Fruit fly (Drosophila melanogaster) whole organism, prepupa: Measurements from ENCODE around the gene CG6602.

Source experiments
- CG11294 ChIP-seq: fragments of 200-800 bp; sonication (Bioruptor generic); IDR thresholded peaks from 2 replicates; pipeline ENCODE4 v1.3.6; 2022; ENCODE audit warnings: missing biosample characterization, missing genetic modification characterization
- CG16779 ChIP-seq: fragments of 200-800 bp; sonication (Bioruptor generic); optimal IDR thresholded peaks from 3 replicates; lab custom pipeline; 2017; ENCODE audit warnings: missing biosample characterization, mild to moderate bottlenecking, missing genetic modification characterization
- Hr39 ChIP-seq: fragments of 200-800 bp; sonication (Bioruptor generic); optimal IDR thresholded peaks from 2 replicates; lab custom pipeline; 2016; ENCODE audit warnings: missing biosample characterization, missing genetic modification characterization
- Sox15 ChIP-seq: fragments of 200-800 bp; sonication (Bioruptor generic); optimal IDR thresholded peaks from 3 replicates; lab custom pipeline; 2016; ENCODE audit warnings: missing biosample characterization, missing genetic modification characterization
- fd85E ChIP-seq: fragments of 200-800 bp; sonication (Bioruptor generic); optimal IDR thresholded peaks from 3 replicates; lab custom pipeline; 2016; ENCODE audit warnings: missing biosample characterization, missing genetic modification characterization

dm6 chr3L:6059062-6059708 lies 12.8 kb upstream of the CG6602 start, which contains the start of gene CG6592:
- TF ChIP-seq Hr39 (peak; percentile 21), fd85E (GFP tag; lab: Kevin White, UChicago) (no peak), CG11294 (GFP tag; lab: Robert Waterston, UW) (no peak), Sox15 (GFP tag; lab: Kevin White, UChicago) (no peak), CG16779 (tag; lab: Kevin White, UChicago) (no peak)
